Fruit fly (Drosophila melanogaster): ENCODE results near the gene CG34175.

CG34175 gene

DNA sequence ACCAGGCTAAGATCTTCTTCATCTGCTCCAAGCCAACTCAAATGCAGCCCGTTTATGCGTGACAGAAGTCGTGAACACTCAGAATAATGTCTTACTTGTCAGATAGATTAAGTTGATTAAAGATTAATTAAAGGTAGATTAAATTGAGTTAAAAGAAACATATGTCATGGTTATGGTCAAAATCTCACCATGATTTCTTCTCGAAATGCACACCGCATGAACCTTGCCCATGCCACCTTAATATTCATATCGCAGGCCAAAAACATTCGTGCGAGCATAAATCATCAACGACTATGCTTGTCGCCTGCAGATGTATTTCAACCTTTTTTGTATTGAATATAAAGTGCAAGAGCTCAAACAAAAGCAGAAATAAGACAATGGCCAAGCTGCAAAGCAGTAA is 39.2 kb downstream of the CG34175 start (continued):
- TF ChIP-seq Dref (GFP tag; IDR thresholded peaks at IDR 0.05) (no peak), ap (GFP tag; IDR thresholded peaks at IDR 0.05) (peak; percentile 47), CG10147 (GFP tag; optimal IDR thresholded peaks at IDR 0.05) (peak; percentile 1), CG1792 (GFP tag; optimal IDR thresholded peaks at IDR 0.05) (no peak), CG11247 (GFP tag; IDR thresholded peaks at IDR 0.05) (no peak), CG11696 (GFP tag; IDR thresholded peaks at IDR 0.05) (no peak), fd102C (GFP tag; optimal IDR thresholded peaks at IDR 0.05) (no peak), crp (GFP tag; optimal IDR thresholded peaks at IDR 0.05) (no peak), NK7.1 (GFP tag; optimal IDR thresholded peaks at IDR 0.05) (no peak), slbo (GFP tag; IDR thresholded peaks at IDR 0.05) (no peak), al (GFP tag; IDR thresholded peaks at IDR 0.05) (no peak), eve (GFP tag; optimal IDR thresholded peaks at IDR 0.05) (peak in 1 of 2 experiments; percentile 89), Optix (GFP tag; IDR thresholded peaks at IDR 0.05) (peak; percentile 40; the same call in 1 of the 3 replicates), CG4424 (GFP tag; optimal IDR thresholded peaks at IDR 0.05) (peak; percentile 15), CTCF (GFP tag; optimal IDR thresholded peaks at IDR 0.05) (peak; percentile 43), CG8388 (GFP tag; optimal IDR thresholded peaks at IDR 0.05) (peak; percentile 34), gcm2 (GFP tag; optimal IDR thresholded peaks at IDR 0.05) (no peak), Dbx (GFP tag; IDR thresholded peaks at IDR 0.05) (no peak), Dip2 (GFP tag; IDR thresholded peaks at IDR 0.05) (no peak), ara (GFP tag; IDR thresholded peaks at IDR 0.05) (peak; percentile 51; the same call in 1 of the 2 replicates), cato (GFP tag; optimal IDR thresholded peaks at IDR 0.05; ENCODE audit: borderline replicate concordance) (peak; percentile 3), Nf-YA (GFP tag; IDR thresholded peaks at IDR 0.05) (peak; percentile 55; the same call in 1 of the 2 replicates), Bdp1 (GFP tag; optimal IDR thresholded peaks at IDR 0.05) (peak; percentile 6), sima (GFP tag; optimal IDR thresholded peaks at IDR 0.05) (no peak), Myb (GFP tag; optimal IDR thresholded peaks at IDR 0.05) (no peak), Sox102F (GFP tag; optimal IDR thresholded peaks at IDR 0.05) (peak; percentile 78), CG8089 (GFP tag; optimal IDR thresholded peaks at IDR 0.05) (peak; percentile 4), CG7839 (tag; optimal IDR thresholded peaks at IDR 0.05) (peak; percentile 61), luna (GFP tag; optimal IDR thresholded peaks at IDR 0.05) (no peak), CG10543 (GFP tag; optimal IDR thresholded peaks at IDR 0.05) (no peak), CG2889 (GFP tag; IDR thresholded peaks at IDR 0.05) (no peak), CG1647 (GFP tag; optimal IDR thresholded peaks at IDR 0.05) (no peak), CG7271 (tag; optimal IDR thresholded peaks at IDR 0.05) (peak; percentile 17), CG14860 (GFP tag; IDR thresholded peaks at IDR 0.05; ENCODE audit: partially characterized antibody) (no peak), CG17568 (GFP tag; optimal IDR thresholded peaks at IDR 0.05) (no peak), sug (tag; optimal IDR thresholded peaks at IDR 0.05) (no peak), CG17802 (tag; optimal IDR thresholded peaks at IDR 0.05) (no peak), CG32532 (GFP tag; IDR thresholded peaks at IDR 0.05) (no peak), run (tag; optimal IDR thresholded peaks at IDR 0.05) (peak; percentile 14), nom (GFP tag; optimal IDR thresholded peaks at IDR 0.05) (no peak), row (GFP tag; IDR thresholded peaks at IDR 0.05) (peak; percentile 70), sqz (GFP tag; optimal IDR thresholded peaks at IDR 0.05) (peak; percentile 42), onecut (GFP tag; IDR thresholded peaks at IDR 0.05) (peak; percentile 71), da (GFP tag; optimal IDR thresholded peaks at IDR 0.05) (no peak), CG9215 (GFP tag; IDR thresholded peaks at IDR 0.05) (no peak), Eip74EF (GFP tag; optimal IDR thresholded peaks at IDR 0.05) (peak in 1 of 2 experiments; percentile 22), CG6689 (GFP tag; IDR thresholded peaks at IDR 0.05) (peak; percentile 77), CG3838 (GFP tag; optimal IDR thresholded peaks at IDR 0.05) (no peak), pzg (GFP tag; optimal IDR thresholded peaks at IDR 0.05) (no peak), Blimp-1 (GFP tag; optimal IDR thresholded peaks at IDR 0.05) (peak; percentile 69), grau (tag; optimal IDR thresholded peaks at IDR 0.05) (peak; percentile 39), lab (GFP tag; optimal IDR thresholded peaks at IDR 0.05) (peak; percentile 67)
